Fruit fly (Drosophila melanogaster) whole organism, embryonic: Measurements from ENCODE around the gene Xe7.
A peak's percentile ranks its signal among the peaks of the same experiment; 100 is the strongest.

Experiments used
- Asciz ChIP-seq: fragments of 200-800 bp; sonication (Bioruptor generic); optimal IDR thresholded peaks from 2 replicates; lab custom pipeline; 2017; ENCODE audit warnings: missing biosample characterization, mild to moderate bottlenecking, missing genetic modification characterization, missing genetic modification reagents
- Awh ChIP-seq: fragments of 200-800 bp; sonication (Bioruptor generic); IDR thresholded peaks from 2 replicates; pipeline ENCODE4, ENCODE4 v1.3.6; 2022; ENCODE audit warnings: missing biosample characterization, missing genetic modification characterization
- B-H1 ChIP-seq: fragments of 200-800 bp; sonication (Bioruptor generic); IDR thresholded peaks from 3 replicates; pipeline ENCODE4 v1.3.6; 2022; ENCODE audit warnings: missing biosample characterization, missing genetic modification characterization
- B-H2 ChIP-seq: fragments of 200-800 bp; sonication (Bioruptor generic); optimal IDR thresholded peaks from 2 replicates; lab custom pipeline; 2018; ENCODE audit warnings: missing biosample characterization, mild to moderate bottlenecking, missing genetic modification characterization
- CG10267 ChIP-seq: fragments of 200-800 bp; sonication (Bioruptor generic); optimal IDR thresholded peaks from 2 replicates; lab custom pipeline; 2018; ENCODE audit warnings: missing biosample characterization, mild to moderate bottlenecking, missing genetic modification characterization, moderate library complexity
- CG11247 ChIP-seq: fragments of 200-800 bp; sonication (Bioruptor generic); IDR thresholded peaks from 2 replicates; pipeline ENCODE4 v1.3.6; 2022; ENCODE audit warnings: missing biosample characterization, missing genetic modification characterization
- CG13123 ChIP-seq: fragments of 200-800 bp; sonication (Bioruptor generic); optimal IDR thresholded peaks from 2 replicates; lab custom pipeline; 2016; ENCODE audit warnings: missing biosample characterization, missing genetic modification characterization
- CG13287 ChIP-seq: fragments of 200-800 bp; sonication (Bioruptor generic); IDR thresholded peaks from 2 replicates; pipeline ENCODE4 v1.3.6; 2022; ENCODE audit warnings: missing biosample characterization, missing genetic modification characterization; ENCODE audit not compliant: partially characterized antibody
- CG13775 ChIP-seq: fragments of 200-800 bp; sonication (Bioruptor generic); optimal IDR thresholded peaks from 3 replicates; lab custom pipeline; 2017; ENCODE audit warnings: missing biosample characterization, mild to moderate bottlenecking, missing genetic modification characterization
- CG14441 ChIP-seq: fragments of 200-800 bp; sonication (Bioruptor generic); IDR thresholded peaks from 2 replicates; pipeline ENCODE4 v1.3.6; 2022; ENCODE audit warnings: missing biosample characterization, missing genetic modification characterization
- CG15479 ChIP-seq: fragments of 200-800 bp; sonication (Bioruptor generic); optimal IDR thresholded peaks from 3 replicates; lab custom pipeline; 2019; ENCODE audit warnings: missing biosample characterization, mild to moderate bottlenecking, missing genetic modification characterization, moderate library complexity
- CG16779 ChIP-seq: fragments of 200-800 bp; sonication (Bioruptor generic); IDR thresholded peaks from 2 replicates; pipeline ENCODE4 v1.3.6; 2022; ENCODE audit warnings: missing biosample characterization, missing genetic modification characterization
- CG2199 ChIP-seq: fragments of 200-800 bp; sonication (Bioruptor generic); IDR thresholded peaks from 3 replicates; pipeline ENCODE4 v1.3.6; 2022; ENCODE audit warnings: missing biosample characterization, missing genetic modification characterization
- CG2678 ChIP-seq: fragments of 200-800 bp; sonication (Bioruptor generic); optimal IDR thresholded peaks from 3 replicates; lab custom pipeline; 2019; ENCODE audit warnings: missing biosample characterization, mild to moderate bottlenecking, missing genetic modification characterization, moderate library complexity
- CG31441 ChIP-seq: fragments of 200-800 bp; sonication (Bioruptor generic); IDR thresholded peaks from 2 replicates; pipeline ENCODE4 v1.3.6; 2022; ENCODE audit warnings: missing biosample characterization, missing genetic modification characterization
- CG42726 ChIP-seq: fragments of 200-800 bp; sonication (Bioruptor generic); IDR thresholded peaks from 2 replicates; pipeline ENCODE4 v1.3.6; 2022; ENCODE audit warnings: missing biosample characterization, missing genetic modification characterization; ENCODE audit not compliant: partially characterized antibody
- CG6654 ChIP-seq: fragments of 200-800 bp; sonication (Bioruptor generic); optimal IDR thresholded peaks from 2 replicates; lab custom pipeline; 2017; ENCODE audit warnings: missing biosample characterization, mild to moderate bottlenecking, missing genetic modification characterization
- CG7786 ChIP-seq: fragments of 200-800 bp; sonication (Bioruptor generic); optimal IDR thresholded peaks from 2 replicates; lab custom pipeline; 2016; ENCODE audit warnings: missing biosample characterization, missing genetic modification characterization
- CG7963 ChIP-seq: fragments of 200-800 bp; sonication (Bioruptor generic); IDR thresholded peaks from 3 replicates; pipeline ENCODE4 v1.3.6; 2022; ENCODE audit warnings: missing biosample characterization, missing genetic modification characterization; ENCODE audit not compliant: partially characterized antibody
- CG8388 ChIP-seq: fragments of 200-800 bp; sonication (Bioruptor generic); optimal IDR thresholded peaks from 2 replicates; lab custom pipeline; 2019; ENCODE audit warnings: missing biosample characterization, mild to moderate bottlenecking, missing genetic modification characterization, moderate library complexity
- CG9727 ChIP-seq: fragments of 200-800 bp; sonication (Bioruptor generic); optimal IDR thresholded peaks from 3 replicates; lab custom pipeline; 2017; ENCODE audit warnings: missing biosample characterization, mild to moderate bottlenecking, missing genetic modification characterization
- CoRest ChIP-seq: fragments of 200-800 bp; sonication (Bioruptor generic); optimal IDR thresholded peaks from 3 replicates; lab custom pipeline; 2018; ENCODE audit warnings: missing biosample characterization, mild to moderate bottlenecking, missing genetic modification characterization, moderate library complexity
- Ets65A ChIP-seq: fragments of 200-800 bp; sonication (Bioruptor generic); peaks from one replicate; lab custom pipeline; 2016; ENCODE audit warnings: missing biosample characterization, missing genetic modification characterization
- Hr39 ChIP-seq: fragments of >200 bp; optimal IDR thresholded peaks from 2 replicates; lab custom pipeline; 2017
- Med ChIP-seq: fragments of 200-800 bp; sonication (Bioruptor generic); peaks from one replicate; lab custom pipeline; 2016; ENCODE audit warnings: missing biosample characterization, missing genetic modification characterization, mild to moderate bottlenecking, inconsistent platforms, moderate library complexity
- Ssrp ChIP-seq: fragments of 200-800 bp; sonication (Bioruptor generic); optimal IDR thresholded peaks from 2 replicates; lab custom pipeline; 2018; ENCODE audit warnings: missing biosample characterization, mild to moderate bottlenecking, missing genetic modification characterization, moderate library complexity
- ap ChIP-seq: fragments of 200-800 bp; sonication (Bioruptor generic); IDR thresholded peaks from 2 replicates; pipeline ENCODE4 v1.3.6; 2022; ENCODE audit warnings: missing biosample characterization, missing genetic modification characterization
- ara ChIP-seq: fragments of 200-800 bp; sonication (Bioruptor generic); IDR thresholded peaks from 2 replicates; pipeline ENCODE4 v1.3.6; 2022; ENCODE audit warnings: missing biosample characterization, missing genetic modification characterization
- ash1 ChIP-seq: fragments of 200-800 bp; sonication (Bioruptor generic); optimal IDR thresholded peaks from 2 replicates; lab custom pipeline; 2018; ENCODE audit warnings: missing biosample characterization, mild to moderate bottlenecking, missing genetic modification characterization
- bcd ChIP-seq: fragments of 200-800 bp; sonication (Bioruptor generic); optimal IDR thresholded peaks from 2 replicates; lab custom pipeline; 2017; ENCODE audit warnings: missing biosample characterization, mild to moderate bottlenecking, missing genetic modification characterization
- bowl ChIP-seq: fragments of 200-800 bp; sonication (Bioruptor generic); IDR thresholded peaks from 2 replicates; pipeline ENCODE4 v1.3.6; 2022; ENCODE audit warnings: missing biosample characterization, missing genetic modification characterization
- chn ChIP-seq: fragments of 200-800 bp; sonication (Bioruptor generic); optimal IDR thresholded peaks from 2 replicates; lab custom pipeline; 2016; ENCODE audit warnings: missing biosample characterization, missing genetic modification characterization
- crc ChIP-seq: fragments of 200-800 bp; sonication (Bioruptor generic); optimal IDR thresholded peaks from 2 replicates; lab custom pipeline; 2016; ENCODE audit warnings: missing biosample characterization, missing genetic modification characterization
- exex ChIP-seq: fragments of 200-800 bp; sonication (Bioruptor generic); optimal IDR thresholded peaks from 4 replicates; lab custom pipeline; 2018; ENCODE audit warnings: missing biosample characterization, mild to moderate bottlenecking, missing genetic modification characterization, moderate library complexity
- her ChIP-seq: fragments of 200-800 bp; sonication (Bioruptor generic); optimal IDR thresholded peaks from 2 replicates; lab custom pipeline; 2016; ENCODE audit warnings: missing biosample characterization, missing genetic modification characterization
- insv ChIP-seq, 2 experiments: fragments of 200-800 bp; sonication (Bioruptor generic); optimal IDR thresholded peaks; 3 replicates each; lab custom pipeline; 2016 to 2018; ENCODE audit warnings: missing biosample characterization in 2 of 2, missing genetic modification characterization in 2 of 2
- jigr1 ChIP-seq: fragments of 200-800 bp; sonication (Bioruptor generic); IDR thresholded peaks from 3 replicates; pipeline ENCODE4 v1.3.6; 2022; ENCODE audit warnings: missing biosample characterization, missing genetic modification characterization
- klu ChIP-seq: fragments of 200-800 bp; sonication (Bioruptor generic); IDR thresholded peaks from 2 replicates; pipeline ENCODE4 v1.3.6; 2022; ENCODE audit warnings: missing biosample characterization, missing genetic modification characterization
- lbe ChIP-seq: fragments of 200-800 bp; sonication (Bioruptor generic); optimal IDR thresholded peaks from 2 replicates; lab custom pipeline; 2016; ENCODE audit warnings: missing biosample characterization, mild to moderate bottlenecking, missing genetic modification characterization
- luna ChIP-seq: fragments of 200-800 bp; sonication (Bioruptor generic); optimal IDR thresholded peaks from 2 replicates; lab custom pipeline; 2016; ENCODE audit warnings: missing biosample characterization, missing genetic modification characterization
- mirr ChIP-seq: fragments of 200-800 bp; sonication (Bioruptor generic); optimal IDR thresholded peaks from 3 replicates; lab custom pipeline; 2018; ENCODE audit warnings: missing biosample characterization, mild to moderate bottlenecking, missing genetic modification characterization
- nmo ChIP-seq: fragments of 200-800 bp; sonication (Bioruptor generic); optimal IDR thresholded peaks from 2 replicates; lab custom pipeline; 2018; ENCODE audit warnings: missing biosample characterization, mild to moderate bottlenecking, missing genetic modification characterization, moderate library complexity
- oc ChIP-seq: fragments of 200-800 bp; sonication (Bioruptor generic); optimal IDR thresholded peaks from 2 replicates; lab custom pipeline; 2018; ENCODE audit warnings: missing biosample characterization, mild to moderate bottlenecking, missing genetic modification characterization, moderate library complexity
- onecut ChIP-seq: fragments of 200-800 bp; sonication (Bioruptor generic); IDR thresholded peaks from 2 replicates; pipeline ENCODE4 v1.3.6; 2022; ENCODE audit warnings: missing biosample characterization, missing genetic modification characterization
- ranshi ChIP-seq: fragments of 200-800 bp; sonication (Bioruptor generic); IDR thresholded peaks from 2 replicates; pipeline ENCODE4 v1.3.6; 2022; ENCODE audit warnings: missing biosample characterization, missing genetic modification characterization
- sim ChIP-seq: fragments of 200-800 bp; sonication (Bioruptor generic); IDR thresholded peaks from 2 replicates; pipeline ENCODE4 v1.3.6; 2022; ENCODE audit warnings: missing biosample characterization, missing genetic modification characterization
- sisA ChIP-seq: fragments of 200-800 bp; sonication (Bioruptor generic); IDR thresholded peaks from 2 replicates; pipeline ENCODE4 v1.3.6; 2022; ENCODE audit warnings: missing biosample characterization, missing genetic modification characterization
- tap ChIP-seq: fragments of 200-800 bp; optimal IDR thresholded peaks from 3 replicates; lab custom pipeline; 2019; ENCODE audit warnings: missing biosample characterization, mild to moderate bottlenecking, missing genetic modification characterization, moderate library complexity
- trh ChIP-seq: fragments of 200-800 bp; sonication (Bioruptor generic); optimal IDR thresholded peaks from 2 replicates; lab custom pipeline; 2016; ENCODE audit warnings: missing biosample characterization, missing genetic modification characterization
- tup ChIP-seq: fragments of 200-800 bp; sonication (Bioruptor generic); optimal IDR thresholded peaks from 2 replicates; lab custom pipeline; 2016; ENCODE audit warnings: missing biosample characterization, mild to moderate bottlenecking, missing genetic modification characterization, moderate library complexity

Gene Xe7

dm6 chr3R:5636519-5637430, 32.4 kb downstream of the Xe7 start, which contains the start of the genes CG31548 and CG12170 (continued):
- TF ChIP-seq oc (tag; lab: Kevin White, UChicago) (no peak), B-H1 (0 out of 3 replicates have a peak, but pooled peaks have one; percentile 15), tup (GFP tag; lab: Kevin White, UChicago) (no peak), B-H2 (GFP tag; lab: Kevin White, UChicago) (no peak), CG14441 (GFP tag; lab: Robert Waterston, UW) (no peak), onecut (GFP tag; lab: Robert Waterston, UW) (no peak), chn (peak; percentile 28), nmo (GFP tag; lab: Kevin White, UChicago) (peak; percentile 56), tap (peak; percentile 54), CG13287 (GFP tag; lab: Robert Waterston, UW) (no peak), CoRest (tag; lab: Kevin White, UChicago) (peak; percentile 47), CG6654 (GFP tag; lab: Kevin White, UChicago) (no peak), CG11247 (GFP tag; lab: Robert Waterston, UW) (no peak), Awh (GFP tag; lab: Robert Waterston, UW) (no peak), CG15479 (GFP tag; lab: Kevin White, UChicago) (no peak), CG13123 (GFP tag; lab: Kevin White, UChicago) (no peak), CG7963 (GFP tag; lab: Robert Waterston, UW) (no peak), CG2199 (GFP tag; lab: Robert Waterston, UW) (no peak), CG31441 (GFP tag; lab: Robert Waterston, UW) (peak; percentile 68), Ssrp (tag; lab: Kevin White, UChicago) (no peak), crc (no peak), Med (GFP tag; lab: Kevin White, UChicago) (peak; percentile 83), sim (GFP tag; lab: Robert Waterston, UW) (no peak), CG9727 (GFP tag; lab: Kevin White, UChicago) (peak; percentile 69), ranshi (GFP tag; lab: Robert Waterston, UW) (peak; percentile 33; the same call in 1 of the 2 replicates), CG13775 (peak; percentile 62), luna (no peak), CG16779 (GFP tag; lab: Robert Waterston, UW) (no peak), CG7786 (GFP tag; lab: Kevin White, UChicago) (peak; percentile 7), Asciz (GFP tag; lab: Kevin White, UChicago) (no peak), klu (GFP tag; lab: Robert Waterston, UW) (no peak), jigr1 (no peak), bcd (GFP tag; lab: Kevin White, UChicago) (no peak), CG8388 (GFP tag; lab: Kevin White, UChicago) (peak; percentile 60), Hr39 (lab: Kevin White, UChicago) (no peak), Ets65A (GFP tag; lab: Kevin White, UChicago) (no peak), trh (no peak), exex (tag; lab: Kevin White, UChicago) (no peak), bowl (GFP tag; lab: Robert Waterston, UW) (no peak), CG42726 (GFP tag; lab: Robert Waterston, UW) (no peak), CG2678 (tag; lab: Kevin White, UChicago) (no peak), ara (no peak), sisA (GFP tag; lab: Robert Waterston, UW) (0 out of 2 replicates have a peak, but pooled peaks have one; percentile 6), mirr (GFP tag; lab: Kevin White, UChicago) (no peak), insv (GFP tag; optimal IDR thresholded peaks at IDR 0.05; lab: Kevin White, UChicago) (no peak), CG10267 (tag; lab: Kevin White, UChicago) (peak; percentile 62), lbe (GFP tag; lab: Kevin White, UChicago) (peak; percentile 22), ap (GFP tag; lab: Robert Waterston, UW) (peak; percentile 29; the same call in 1 of the 2 replicates), ash1 (GFP tag; lab: Kevin White, UChicago) (no peak), her (GFP tag; lab: Kevin White, UChicago) (peak; percentile 42)
